Fruit fly (Drosophila melanogaster): ENCODE data around the gene mwh.

Gene mwh

dm6 chr3L:1265423-1266002 is 64.9 kb downstream of the mwh start:
- TF ChIP-seq CTCF (optimal IDR thresholded peaks at IDR 0.05) (no peak), CG8478 (optimal IDR thresholded peaks at IDR 0.05) (no peak)

- TF ChIP-seq CTCF (optimal IDR thresholded peaks at IDR 0.05) (no peak), CG8478 (optimal IDR thresholded peaks at IDR 0.05) (no peak)
Measured at dm6 chr3L:1269013-1269412, 68.4 kb downstream of the mwh start.

- TF ChIP-seq CG8478 (optimal IDR thresholded peaks at IDR 0.05) (no peak), CTCF (optimal IDR thresholded peaks at IDR 0.05) (no peak)
Measured at dm6 chr3L:1275767-1276166, 75.2 kb downstream of the mwh start, which contains the start of gene CG32333. CG32333 (plus strand) TSS chr3L:1275956.

dm6 chr3L:1277937-1278336 is 77.4 kb downstream of the mwh start:
- no peak for TF ChIP-seq CG8478 (optimal IDR thresholded peaks at IDR 0.05)

- TF ChIP-seq CG8478 (optimal IDR thresholded peaks at IDR 0.05) (no peak), CTCF (optimal IDR thresholded peaks at IDR 0.05) (no peak)
Measured at dm6 chr3L:1279685-1280084, 79.1 kb downstream of the mwh start.

- no peak for TF ChIP-seq CG8478 (optimal IDR thresholded peaks at IDR 0.05)
Measured at dm6 chr3L:1280890-1281622, 80.5 kb downstream of the mwh start.
